Fruit fly (Drosophila melanogaster) whole organism, embryonic: ENCODE measurements around the gene LanB1.

Experiments
- CG1603 ChIP-seq: fragments of 200-800 bp; sonication (Bioruptor generic); optimal IDR thresholded peaks from 2 replicates; lab custom pipeline; 2019; ENCODE audit warnings: missing biosample characterization, mild to moderate bottlenecking, missing genetic modification characterization, moderate library complexity
- CG4617 ChIP-seq: fragments of 200-800 bp; sonication (Bioruptor generic); optimal IDR thresholded peaks from 3 replicates; lab custom pipeline; 2016; ENCODE audit warnings: missing biosample characterization, missing genetic modification characterization, borderline replicate concordance
- CG6654 ChIP-seq: fragments of 200-800 bp; sonication (Bioruptor generic); optimal IDR thresholded peaks from 2 replicates; lab custom pipeline; 2017; ENCODE audit warnings: missing biosample characterization, mild to moderate bottlenecking, missing genetic modification characterization
- CG8478 ChIP-seq: fragments of >200 bp; optimal IDR thresholded peaks from 2 replicates; lab custom pipeline; 2018
- CG8944 ChIP-seq: fragments of 200-800 bp; sonication (Bioruptor generic); optimal IDR thresholded peaks from 3 replicates; lab custom pipeline; 2016; ENCODE audit warnings: missing biosample characterization, missing genetic modification characterization
- CrebB ChIP-seq: fragments of 200-800 bp; sonication (Bioruptor generic); optimal IDR thresholded peaks from 3 replicates; lab custom pipeline; 2018; ENCODE audit warnings: missing biosample characterization, mild to moderate bottlenecking, missing genetic modification characterization
- Tbp ChIP-seq: fragments of >200 bp; optimal IDR thresholded peaks from 2 replicates; lab custom pipeline; 2018; ENCODE audit warnings: missing biosample characterization, missing genetic modification characterization

dm6 chr2L:7788952-7789466 is 22.2 kb upstream of the LanB1 start:
- no peak for TF ChIP-seq CrebB (tag; lab: Kevin White, UChicago)
- no peak for TF ChIP-seq Tbp (GFP tag; lab: Kevin White, UChicago)
- TF ChIP-seq CG8944 (GFP tag; lab: Kevin White, UChicago): no peak
- no peak for TF ChIP-seq CG6654 (GFP tag; lab: Kevin White, UChicago)
- no peak for TF ChIP-seq CG4617
- TF ChIP-seq CG1603 (tag; lab: Kevin White, UChicago): no peak
- TF ChIP-seq CG8478 (lab: Kevin White, UChicago): no peak
